Worm (Caenorhabditis elegans): Measurements from ENCODE around the gene Y5H2B.3.
A peak's percentile ranks its signal among the peaks of the same experiment; 100 is the strongest.
"Not testable (repeated sequence)": the region's sequence is repeated elsewhere in the genome, so short reads cannot be mapped to it uniquely, and the experiment has no call there.

The Y5H2B.3 gene

ce11 chrV:2187864-2188345 is at the start of gene Y5H2B.3:
Gene Y5H2B.3, plus strand, starts transcription at chrV:2188295.
- TF ChIP-seq hlh-4 (tag; optimal IDR thresholded peaks at IDR 0.05), result no peak
- no peak for TF ChIP-seq jun-1 (tag; optimal IDR thresholded peaks at IDR 0.05)
- no peak for TF ChIP-seq xbp-1 (tag; optimal IDR thresholded peaks at IDR 0.05)
- no peak for TF ChIP-seq nhr-76 (tag; optimal IDR thresholded peaks at IDR 0.05)
- no peak for TF ChIP-seq ceh-88 (GFP tag; IDR thresholded peaks at IDR 0.05)
- TF ChIP-seq lir-3 (tag; optimal IDR thresholded peaks at IDR 0.05; ENCODE audit: poor library complexity), result no peak
- TF ChIP-seq isw-1 (GFP tag; IDR thresholded peaks at IDR 0.05), result no peak
- TF ChIP-seq dsc-1 (tag; optimal IDR thresholded peaks at IDR 0.05), result no peak
- no peak for TF ChIP-seq ceh-82 (tag; optimal IDR thresholded peaks at IDR 0.05)
- no peak for TF ChIP-seq efl-3 (GFP tag; optimal IDR thresholded peaks at IDR 0.05)

DNA sequence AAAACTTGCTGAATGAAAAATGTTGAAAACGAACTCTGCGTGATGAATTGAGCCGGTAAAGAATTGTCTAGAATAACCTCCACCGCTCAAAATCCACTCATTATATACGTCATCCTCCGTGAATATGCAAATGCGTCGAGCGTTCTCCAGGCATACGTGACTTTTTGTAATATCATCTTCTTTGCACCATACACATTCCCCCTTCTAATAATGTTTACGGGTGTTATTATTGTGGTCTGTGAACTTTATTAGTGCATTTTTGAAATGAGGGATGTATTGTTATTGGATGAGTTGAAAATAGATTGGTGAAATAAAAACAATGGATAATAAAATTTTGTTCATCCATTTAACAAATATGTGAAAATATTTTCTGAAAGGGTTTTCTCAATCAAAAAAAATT is 48.2 kb upstream of the Y5H2B.3 start, which contains the start of gene F22F7.7:
Gene F22F7.7, minus strand, starts transcription at position 125 of the 400 bp plus-strand sequence.
- TF ChIP-seq nhr-85 (tag) (no peak), hpl-2 (GFP tag; optimal IDR thresholded peaks at IDR 0.05) (no peak), irx-1 (tag; optimal IDR thresholded peaks at IDR 0.05) (no peak), jun-1 (tag; optimal IDR thresholded peaks at IDR 0.05) (no peak), mef-2 (tag; optimal IDR thresholded peaks at IDR 0.05) (no peak), fkh-4 (tag; optimal IDR thresholded peaks at IDR 0.05; ENCODE audit: borderline replicate concordance) (no peak), unc-98 (GFP tag; IDR thresholded peaks at IDR 0.05) (no peak), nhr-237 (tag; optimal IDR thresholded peaks at IDR 0.05) (no peak), tlp-1 (tag; optimal IDR thresholded peaks at IDR 0.05) (no peak), nhr-12 (tag; optimal IDR thresholded peaks at IDR 0.05) (no peak)

DNA sequence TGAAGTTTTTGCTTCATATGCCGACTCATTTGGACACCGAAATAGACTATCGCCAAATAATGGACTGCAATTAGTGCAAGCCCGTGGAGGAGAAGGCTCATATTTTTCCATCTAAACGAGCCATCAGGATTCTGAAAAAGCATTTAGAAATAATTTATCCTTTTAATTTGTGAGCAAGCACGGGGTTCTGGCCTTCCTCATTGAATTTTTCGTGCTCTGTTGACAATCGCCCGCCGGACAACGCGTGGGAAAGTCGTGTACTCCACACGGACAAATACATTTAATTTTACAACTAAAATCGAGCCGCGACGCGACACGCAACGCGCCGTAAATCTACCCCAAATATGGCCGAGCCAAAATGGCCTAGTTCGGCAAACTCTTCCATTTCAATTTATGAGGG is 43.7 kb upstream of the Y5H2B.3 start, which contains the start of gene F22F7.12:
Gene F22F7.12, minus strand, starts transcription at position 101 of the 400 bp plus-strand sequence.
- TF ChIP-seq ets-5 (GFP tag; IDR thresholded peaks at IDR 0.05); ztf-4 (tag; optimal IDR thresholded peaks at IDR 0.05); tlp-1 (tag; optimal IDR thresholded peaks at IDR 0.05): not testable (repeated sequence)

DNA sequence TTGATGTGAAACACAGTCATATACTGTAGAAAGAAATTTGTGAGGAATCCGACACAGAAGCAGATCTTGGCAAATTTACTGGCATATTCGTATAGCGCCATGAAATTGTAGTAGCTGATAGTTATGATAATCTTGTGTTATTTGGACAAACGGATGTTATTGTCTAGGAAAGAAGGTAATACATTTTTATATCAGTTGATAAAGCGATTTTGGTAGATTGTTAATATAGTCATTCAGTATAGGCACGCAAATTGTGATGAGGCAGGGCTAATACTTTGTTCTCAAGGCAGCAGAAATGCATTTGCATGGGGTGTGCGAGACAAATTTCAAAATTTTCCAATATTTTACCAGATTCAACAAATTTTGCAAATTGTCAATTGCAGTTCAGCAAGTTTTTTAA is 42.1 kb upstream of the Y5H2B.3 start, which contains the start of gene str-52:
Gene str-52, minus strand, starts transcription at position 101 of the 400 bp plus-strand sequence.
- TF ChIP-seq C16A3.4 (tag; optimal IDR thresholded peaks at IDR 0.05) (no peak), efl-1 (optimal IDR thresholded peaks at IDR 0.05) (no peak), efl-1 (GFP tag; optimal IDR thresholded peaks at IDR 0.05 in 1 of 2) (peak in 1 of 2 experiments; percentile 28)

DNA sequence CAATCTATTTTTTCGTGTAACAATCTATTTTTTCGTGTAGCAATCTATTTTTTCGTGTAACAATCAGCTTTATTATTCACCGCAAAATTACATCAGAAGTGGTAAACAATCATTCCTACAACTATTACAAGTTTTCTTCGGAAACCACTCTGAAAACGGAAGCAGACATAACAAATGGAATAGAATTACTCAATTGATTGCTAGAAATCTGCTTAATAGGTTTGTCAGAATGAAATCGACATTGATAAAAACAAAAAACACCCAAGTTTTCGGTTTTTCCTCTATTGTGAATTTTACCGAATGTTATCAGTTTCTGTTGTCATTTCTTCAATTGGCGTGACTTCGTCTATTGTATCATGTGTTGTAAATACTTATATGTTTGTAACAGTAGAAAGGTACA is 41.3 kb upstream of the Y5H2B.3 start, which contains the start of gene srbc-20:
Gene srbc-20, plus strand, starts transcription at position 301 of the 400 bp plus-strand sequence.
- TF ChIP-seq elt-3 (tag; optimal IDR thresholded peaks at IDR 0.05) (peak in 1 of 6 experiments; percentile 3), ztf-4 (tag; optimal IDR thresholded peaks at IDR 0.05) (no peak)

DNA sequence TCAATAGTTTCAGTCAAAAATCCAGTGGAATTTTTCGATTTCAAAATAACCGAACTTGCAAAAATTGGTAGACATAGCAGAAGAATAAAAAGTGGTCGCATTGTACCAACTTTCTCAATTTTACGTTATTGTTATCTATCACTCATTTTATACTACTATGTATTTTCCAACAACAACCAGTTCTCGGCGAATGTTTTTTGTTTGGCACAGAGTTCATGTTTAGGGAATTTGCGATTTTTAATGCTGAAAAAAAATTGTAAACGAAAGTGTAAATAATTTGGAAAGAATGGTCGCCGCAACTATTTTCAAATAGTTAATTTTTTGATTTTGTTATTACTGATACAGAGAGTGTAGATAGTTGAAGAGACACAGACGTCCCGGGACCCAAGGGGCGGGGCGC is 38.7 kb upstream of the Y5H2B.3 start, which contains the start of gene C45H4.21:
Gene C45H4.21, minus strand, starts transcription at position 101 of the 400 bp plus-strand sequence.
- TF ChIP-seq hpl-2 (GFP tag; optimal IDR thresholded peaks at IDR 0.05) (no peak), rnt-1 (tag; optimal IDR thresholded peaks at IDR 0.05) (no peak), efl-1 (optimal IDR thresholded peaks at IDR 0.05) (no peak), efl-1 (GFP tag; optimal IDR thresholded peaks at IDR 0.05 in 1 of 2) (peak in 1 of 2 experiments; percentile 39), nhr-11 (tag; optimal IDR thresholded peaks at IDR 0.05) (no peak)

DNA sequence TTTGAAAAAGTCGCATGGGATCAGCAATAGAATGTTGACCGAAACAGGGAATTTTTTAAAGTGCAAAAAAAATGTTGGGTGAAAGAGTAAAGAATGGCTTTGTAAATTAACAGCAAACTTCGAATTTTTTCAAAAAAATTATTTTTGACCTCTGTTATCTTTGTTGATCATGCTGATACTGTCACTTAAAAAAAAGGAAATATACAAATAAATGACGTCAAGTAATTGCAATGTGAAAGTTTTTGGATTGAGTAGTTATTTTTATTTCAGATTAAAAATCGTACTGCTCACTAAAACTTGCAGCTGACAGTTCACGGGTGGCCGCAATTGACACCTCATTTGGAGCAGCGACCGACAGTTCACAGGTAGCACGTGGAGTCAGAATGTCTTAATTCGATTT is 37.2 kb upstream of the Y5H2B.3 start, which contains the start of gene C45H4.13:
Gene C45H4.13, minus strand, starts transcription at position 101 of the 400 bp plus-strand sequence.
- TF ChIP-seq nhr-20 (tag; optimal IDR thresholded peaks at IDR 0.05) (no peak), isw-1 (GFP tag; IDR thresholded peaks at IDR 0.05) (no peak), C16A3.4 (tag; optimal IDR thresholded peaks at IDR 0.05) (no peak), dsc-1 (tag; optimal IDR thresholded peaks at IDR 0.05) (no peak), lin-15B (tag; optimal IDR thresholded peaks at IDR 0.05) (no peak), ceh-63 (GFP tag; optimal IDR thresholded peaks at IDR 0.05) (no peak), skn-1 (tag; optimal IDR thresholded peaks at IDR 0.05) (no peak), hlh-4 (tag; optimal IDR thresholded peaks at IDR 0.05) (no peak), unc-98 (GFP tag; IDR thresholded peaks at IDR 0.05) (no peak), mef-2 (tag; optimal IDR thresholded peaks at IDR 0.05) (no peak)

All from whole organism, L1 larva.